Fruit fly (Drosophila melanogaster): ENCODE data around the gene Srp68.

Gene Srp68

dm6 chr3L:8950955-8951354 lies 23.9 kb upstream of the Srp68 start (continued):
- TF ChIP-seq CG7271 (tag; optimal IDR thresholded peaks at IDR 0.05): no peak
- TF ChIP-seq CG15073 (GFP tag; optimal IDR thresholded peaks at IDR 0.05): no peak
- peak in 1 of 2 experiments; percentile 74 for TF ChIP-seq Hr51 (GFP tag; optimal IDR thresholded peaks at IDR 0.05)
- peak; percentile 67 for TF ChIP-seq D19A (tag; optimal IDR thresholded peaks at IDR 0.05)
- TF ChIP-seq CG12071 (GFP tag; optimal IDR thresholded peaks at IDR 0.05): no peak
- no peak for TF ChIP-seq CG2889 (GFP tag; IDR thresholded peaks at IDR 0.05)
- TF ChIP-seq CG4730 (GFP tag; IDR thresholded peaks at IDR 0.05): no peak
- no peak for TF ChIP-seq ab (GFP tag; optimal IDR thresholded peaks at IDR 0.05)
- TF ChIP-seq CG8290 (GFP tag; optimal IDR thresholded peaks at IDR 0.05): no peak
- no peak for TF ChIP-seq CG8290 (tag; optimal IDR thresholded peaks at IDR 0.05)
- no peak for TF ChIP-seq fu2 (GFP tag; optimal IDR thresholded peaks at IDR 0.05)
- TF ChIP-seq jing (GFP tag; optimal IDR thresholded peaks at IDR 0.05): no peak
- no peak for TF ChIP-seq CG6791 (GFP tag; IDR thresholded peaks at IDR 0.05; ENCODE audit: partially characterized antibody)
- no peak for TF ChIP-seq disco-r (GFP tag; optimal IDR thresholded peaks at IDR 0.05)
- TF ChIP-seq CG4328 (GFP tag; optimal IDR thresholded peaks at IDR 0.05): no peak
- no peak for TF ChIP-seq Vsx1 (GFP tag; optimal IDR thresholded peaks at IDR 0.05)
- no peak for TF ChIP-seq NFAT (GFP tag; IDR thresholded peaks at IDR 0.05)
- peak; percentile 12 for TF ChIP-seq Six4 (GFP tag; optimal IDR thresholded peaks at IDR 0.05)
- no peak for TF ChIP-seq hbn (GFP tag; IDR thresholded peaks at IDR 0.05; ENCODE audit: partially characterized antibody)
- TF ChIP-seq CG8765 (GFP tag; IDR thresholded peaks at IDR 0.05): no peak
- no peak for TF ChIP-seq insv (GFP tag; optimal IDR thresholded peaks at IDR 0.05)
- no peak for TF ChIP-seq CG17568 (GFP tag; optimal IDR thresholded peaks at IDR 0.05)
- no peak for TF ChIP-seq gfzf (GFP tag; optimal IDR thresholded peaks at IDR 0.05)
- no peak for TF ChIP-seq zfh1 (GFP tag; IDR thresholded peaks at IDR 0.05)
- peak; percentile 43 for TF ChIP-seq CG17385 (GFP tag; optimal IDR thresholded peaks at IDR 0.05)
- no peak for TF ChIP-seq CG7745 (tag; optimal IDR thresholded peaks at IDR 0.05)
- TF ChIP-seq NC2α (GFP tag; optimal IDR thresholded peaks at IDR 0.05): no peak
- TF ChIP-seq crol (GFP tag; IDR thresholded peaks at IDR 0.05): no peak
- TF ChIP-seq dysf (GFP tag; IDR thresholded peaks at IDR 0.05): peak; percentile 61; the same call in 2 of the 3 replicates
- TF ChIP-seq CG10959 (GFP tag; IDR thresholded peaks at IDR 0.05): no peak
- TF ChIP-seq CG8359 (GFP tag; optimal IDR thresholded peaks at IDR 0.05; ENCODE audit: borderline replicate concordance): peak; percentile 45
- no peak for TF ChIP-seq GATAe (GFP tag; conservative IDR thresholded peaks at IDR 0.05)
- no peak for TF ChIP-seq Trl (optimal IDR thresholded peaks at IDR 0.05)
- TF ChIP-seq Trl (GFP tag; optimal IDR thresholded peaks at IDR 0.05): no peak
- no peak for TF ChIP-seq sim (GFP tag; IDR thresholded peaks at IDR 0.05)
- no peak for TF ChIP-seq CG12155 (GFP tag; optimal IDR thresholded peaks at IDR 0.05)
- TF ChIP-seq CG18764 (GFP tag; optimal IDR thresholded peaks at IDR 0.05): peak; percentile 10
- no peak for TF ChIP-seq CG6813 (GFP tag; optimal IDR thresholded peaks at IDR 0.05)
- TF ChIP-seq tup (GFP tag; optimal IDR thresholded peaks at IDR 0.05): no peak
- no peak for TF ChIP-seq Pdp1 (GFP tag; optimal IDR thresholded peaks at IDR 0.05)
- TF ChIP-seq CG18619 (GFP tag; optimal IDR thresholded peaks at IDR 0.05): peak; percentile 16
- peak; percentile 69 for TF ChIP-seq CG17829 (tag; optimal IDR thresholded peaks at IDR 0.05)
- TF ChIP-seq pfk (GFP tag; optimal IDR thresholded peaks at IDR 0.05): no peak
- TF ChIP-seq CG8089 (GFP tag; optimal IDR thresholded peaks at IDR 0.05): no peak
- no peak for TF ChIP-seq vnd (GFP tag; IDR thresholded peaks at IDR 0.05; ENCODE audit: partially characterized antibody)
- TF ChIP-seq ci (GFP tag; IDR thresholded peaks at IDR 0.05): no peak
- no peak for TF ChIP-seq CG11696 (GFP tag; IDR thresholded peaks at IDR 0.05)
- no peak for TF ChIP-seq CG7786 (GFP tag; optimal IDR thresholded peaks at IDR 0.05)
- no peak for TF ChIP-seq crp (GFP tag; optimal IDR thresholded peaks at IDR 0.05)
- no peak for TF ChIP-seq CG12744 (GFP tag; optimal IDR thresholded peaks at IDR 0.05)
- peak; percentile 45; the same call in 1 of the 2 replicates for TF ChIP-seq HLH3B (GFP tag; IDR thresholded peaks at IDR 0.05)
- peak; percentile 1 for TF ChIP-seq YL-1 (GFP tag; optimal IDR thresholded peaks at IDR 0.05)
